Worm (Caenorhabditis elegans): Measurements from ENCODE around the gene mig-23.

ce11 chrX:5943908-5944307 lies 4.8 kb downstream of the mig-23 start:
- TF ChIP-seq ceh-34 (tag; optimal IDR thresholded peaks at IDR 0.05) (no peak), ceh-6 (GFP tag; optimal IDR thresholded peaks at IDR 0.05) (no peak), pqm-1 (tag; optimal IDR thresholded peaks at IDR 0.05) (no peak), madf-2 (tag; optimal IDR thresholded peaks at IDR 0.05) (no peak), dmd-4 (tag; optimal IDR thresholded peaks at IDR 0.05; ENCODE audit: borderline replicate concordance) (no peak), ttx-3 (tag; optimal IDR thresholded peaks at IDR 0.05) (no peak), unc-86 (tag; optimal IDR thresholded peaks at IDR 0.05) (no peak), nhr-11 (tag; optimal IDR thresholded peaks at IDR 0.05) (no peak), ets-4 (tag; optimal IDR thresholded peaks at IDR 0.05) (no peak), sox-4 (tag; optimal IDR thresholded peaks at IDR 0.05) (no peak)
